Fruit fly (Drosophila melanogaster) whole organism, pupa: ENCODE measurements around the gene MBD-like.
A peak's percentile ranks its signal among the peaks of the same experiment; 100 is the strongest.

ENCODE experiments used
- CG10348 ChIP-seq: fragments of 200-800 bp; sonication (Bioruptor generic); IDR thresholded peaks from 2 replicates; pipeline ENCODE4 v1.3.6; 2022; ENCODE audit warnings: missing biosample characterization, missing genetic modification characterization
- CG12605 ChIP-seq: fragments of 200-800 bp; sonication (Bioruptor generic); IDR thresholded peaks from 2 replicates; pipeline ENCODE4 v1.3.6; 2022; ENCODE audit warnings: missing biosample characterization, missing genetic modification characterization
- CG13204 ChIP-seq: fragments of 200-800 bp; sonication (Bioruptor generic); optimal IDR thresholded peaks from 2 replicates; lab custom pipeline; 2018; ENCODE audit warnings: missing biosample characterization, mild to moderate bottlenecking, missing genetic modification characterization, moderate library complexity
- CG14655 ChIP-seq: fragments of 200-800 bp; sonication (Bioruptor generic); optimal IDR thresholded peaks from 3 replicates; lab custom pipeline; 2017; ENCODE audit warnings: mild to moderate bottlenecking, missing biosample characterization, missing genetic modification reagents, missing genetic modification characterization
- CG15710 ChIP-seq: fragments of 200-800 bp; sonication (Bioruptor generic); optimal IDR thresholded peaks from 2 replicates; lab custom pipeline; 2018; ENCODE audit warnings: missing biosample characterization, mild to moderate bottlenecking, missing genetic modification characterization, moderate library complexity
- CG17806 ChIP-seq: fragments of 200-800 bp; sonication (Bioruptor generic); optimal IDR thresholded peaks from 2 replicates; lab custom pipeline; 2018; ENCODE audit warnings: missing biosample characterization, mild to moderate bottlenecking, missing genetic modification characterization, moderate library complexity
- CG32121 ChIP-seq: fragments of 200-800 bp; sonication (Bioruptor generic); IDR thresholded peaks from 2 replicates; pipeline ENCODE4 v1.3.6; 2022; ENCODE audit warnings: missing biosample characterization, missing genetic modification characterization
- CG34367 ChIP-seq: fragments of 200-800 bp; sonication (Bioruptor generic); optimal IDR thresholded peaks from 2 replicates; lab custom pipeline; 2018; ENCODE audit warnings: missing biosample characterization, mild to moderate bottlenecking, missing genetic modification characterization
- CG4496 ChIP-seq: fragments of 200-800 bp; sonication (Bioruptor generic); IDR thresholded peaks from 3 replicates; pipeline ENCODE4 v1.3.6; 2022; ENCODE audit warnings: missing biosample characterization, missing genetic modification characterization
- CG8159 ChIP-seq: fragments of 200-800 bp; sonication (Bioruptor generic); optimal IDR thresholded peaks from 3 replicates; lab custom pipeline; 2018; ENCODE audit warnings: missing biosample characterization, mild to moderate bottlenecking, missing genetic modification characterization, moderate library complexity
- CG8301 ChIP-seq: fragments of 200-800 bp; sonication (Bioruptor generic); optimal IDR thresholded peaks from 2 replicates; lab custom pipeline; 2018; ENCODE audit warnings: missing biosample characterization, mild to moderate bottlenecking, missing genetic modification characterization
- CG9948 ChIP-seq: fragments of 200-800 bp; sonication (Bioruptor generic); optimal IDR thresholded peaks from 2 replicates; lab custom pipeline; 2018; ENCODE audit warnings: missing biosample characterization, mild to moderate bottlenecking, missing genetic modification characterization, moderate library complexity
- D1 ChIP-seq: fragments of 200-800 bp; sonication (Bioruptor generic); optimal IDR thresholded peaks from 2 replicates; lab custom pipeline; 2018; ENCODE audit warnings: missing biosample characterization, mild to moderate bottlenecking, missing genetic modification characterization, moderate library complexity
- EcR ChIP-seq: fragments of 200-800 bp; sonication (Bioruptor generic); optimal IDR thresholded peaks from 3 replicates; lab custom pipeline; 2019; ENCODE audit warnings: missing biosample characterization, missing genetic modification characterization, mild to moderate bottlenecking, moderate library complexity, missing genetic modification reagents
- Ets98B ChIP-seq: fragments of 200-800 bp; sonication (Bioruptor generic); IDR thresholded peaks from 2 replicates; pipeline ENCODE4 v1.3.6; 2022; ENCODE audit warnings: missing biosample characterization, missing genetic modification characterization
- Pif1A ChIP-seq: fragments of 200-800 bp; sonication (Bioruptor generic); optimal IDR thresholded peaks from 3 replicates; lab custom pipeline; 2016; ENCODE audit warnings: missing biosample characterization, missing genetic modification characterization
- Pif1B ChIP-seq: fragments of 200-800 bp; sonication (Bioruptor generic); optimal IDR thresholded peaks from 3 replicates; lab custom pipeline; 2016; ENCODE audit warnings: missing biosample characterization, missing genetic modification characterization
- Snoo ChIP-seq: fragments of 200-800 bp; sonication (Bioruptor generic); optimal IDR thresholded peaks from 3 replicates; lab custom pipeline; 2017; ENCODE audit warnings: missing biosample characterization, mild to moderate bottlenecking, missing genetic modification characterization, inconsistent platforms
- fd96Ca ChIP-seq: fragments of 200-800 bp; sonication (Bioruptor generic); IDR thresholded peaks from 3 replicates; pipeline ENCODE4 v1.3.6; 2022; ENCODE audit warnings: missing biosample characterization, missing genetic modification characterization
- gl ChIP-seq: fragments of 200-800 bp; sonication (Bioruptor generic); optimal IDR thresholded peaks from 2 replicates; lab custom pipeline; 2018; ENCODE audit warnings: missing biosample characterization, mild to moderate bottlenecking, missing genetic modification characterization
- rn ChIP-seq: fragments of 200-800 bp; sonication (Bioruptor generic); IDR thresholded peaks from 2 replicates; pipeline ENCODE4 v1.3.6; 2022; ENCODE audit warnings: missing biosample characterization, missing genetic modification characterization

Gene MBD-like

DNA sequence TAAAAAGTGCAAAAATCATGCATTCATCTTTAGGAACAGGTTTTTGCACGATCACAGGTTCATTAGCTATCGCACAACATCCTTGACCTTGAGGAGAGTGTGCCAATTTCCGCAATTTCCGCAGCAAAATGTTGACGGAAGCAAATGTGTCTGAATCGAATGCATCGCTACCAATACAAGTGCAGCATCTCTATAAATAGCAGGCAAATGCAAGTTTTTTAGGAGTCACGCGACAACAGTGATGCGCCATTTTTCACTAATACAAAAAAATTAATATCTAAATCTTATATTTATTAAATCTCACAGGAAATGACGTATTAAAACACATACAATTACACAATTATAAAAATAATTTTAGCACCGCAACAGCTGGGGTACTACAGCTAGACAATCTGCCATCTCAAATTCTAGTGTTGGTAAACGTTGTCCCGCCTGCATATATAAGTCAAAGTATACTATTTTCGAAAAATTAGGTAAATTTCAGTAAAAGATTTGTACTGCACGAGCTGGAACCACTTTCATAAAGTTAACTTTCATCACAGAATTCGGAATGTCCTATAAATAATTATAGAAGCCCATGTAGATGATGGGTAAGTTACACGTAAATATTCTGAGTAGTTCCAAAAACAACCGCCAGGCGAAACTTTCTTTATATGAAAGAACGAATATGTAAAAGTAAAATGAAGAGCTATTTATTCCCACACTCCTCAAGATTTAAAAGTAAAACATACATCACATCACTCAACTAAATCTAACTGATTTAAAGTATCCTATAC lies 14.4 kb downstream of the MBD-like start, which contains the start of gene CG9399:
CG9399 (minus strand) TSS at position 400 of the 776 bp plus-strand sequence.
- TF ChIP-seq rn (GFP tag; lab: Robert Waterston, UW) (peak; percentile 97), EcR (GFP tag; lab: Kevin White, UChicago) (peak; percentile 67), fd96Ca (GFP tag; lab: Robert Waterston, UW) (peak; percentile 98), Pif1B (GFP tag; lab: Kevin White, UChicago) (peak; percentile 96), CG9948 (peak; percentile 96), CG8301 (peak; percentile 99), CG12605 (GFP tag; lab: Robert Waterston, UW) (peak; percentile 97), CG8159 (tag; lab: Kevin White, UChicago) (peak; percentile 95), CG32121 (GFP tag; lab: Robert Waterston, UW) (peak; percentile 98), CG13204 (GFP tag; lab: Kevin White, UChicago) (peak; percentile 82), CG4496 (peak; percentile 99), CG15710 (tag; lab: Kevin White, UChicago) (peak; percentile 97), Ets98B (GFP tag; lab: Robert Waterston, UW) (peak; percentile 99), CG34367 (tag; lab: Kevin White, UChicago) (peak; percentile 95), CG17806 (tag; lab: Kevin White, UChicago) (peak; percentile 97), Pif1A (peak; percentile 96), D1 (tag; lab: Kevin White, UChicago) (peak; percentile 76), gl (peak; percentile 90), CG10348 (GFP tag; lab: Robert Waterston, UW) (peak; percentile 92), Snoo (tag; lab: Kevin White, UChicago) (peak; percentile 96), CG14655 (GFP tag; lab: Kevin White, UChicago) (peak; percentile 98)

DNA sequence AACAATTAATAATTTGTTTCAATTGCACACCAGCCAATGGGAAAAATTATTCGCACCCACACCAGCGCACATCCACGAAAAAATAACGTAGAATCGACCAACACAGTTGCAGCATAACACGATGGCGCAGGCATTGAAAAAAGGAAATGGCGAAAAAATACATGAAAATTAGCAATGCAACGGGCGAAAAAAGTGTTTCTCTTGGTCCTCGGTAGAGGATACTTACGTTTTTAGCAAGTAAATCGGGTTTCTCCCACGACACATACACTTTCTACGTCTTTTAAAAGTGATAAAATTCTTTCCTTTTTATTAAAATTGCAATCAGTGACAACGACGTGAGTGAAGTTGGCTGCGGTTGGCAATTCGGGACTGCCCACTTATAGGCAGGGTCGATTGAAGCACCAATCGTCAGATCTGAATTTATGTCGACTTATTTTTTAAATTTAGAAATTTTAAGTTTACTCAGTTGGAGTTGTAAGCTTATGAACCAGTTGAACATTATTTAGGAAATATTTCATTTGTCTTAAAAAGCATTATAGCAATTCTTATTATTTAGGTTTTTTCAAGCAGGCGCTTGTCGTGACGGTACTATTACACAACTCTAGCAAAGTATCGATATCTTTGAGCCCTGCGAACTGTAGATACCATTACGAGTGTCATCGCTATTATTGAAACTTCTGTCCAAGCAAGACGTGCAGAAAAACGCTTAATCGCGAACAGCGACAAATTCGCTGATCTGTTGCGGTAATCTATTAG lies 18.0 kb downstream of the MBD-like start, which contains the start of the genes Kap-alpha3 and Son:
Kap-alpha3 (minus strand) TSS at position 352 of the 756 bp plus-strand sequence.
Son (plus strand) TSS at position 661 of the 756 bp plus-strand sequence.
- TF ChIP-seq Ets98B (GFP tag; lab: Robert Waterston, UW), result peak; percentile 73
- TF ChIP-seq CG14655 (GFP tag; lab: Kevin White, UChicago), result no peak
- TF ChIP-seq fd96Ca (GFP tag; lab: Robert Waterston, UW), result peak; percentile 73; the same call in 2 of the 3 replicates
- peak; percentile 89 for TF ChIP-seq CG4496
- peak; percentile 79 for TF ChIP-seq CG15710 (tag; lab: Kevin White, UChicago)
- no peak for TF ChIP-seq EcR (GFP tag; lab: Kevin White, UChicago)
- peak; percentile 36 for TF ChIP-seq CG17806 (tag; lab: Kevin White, UChicago)
- no peak for TF ChIP-seq D1 (tag; lab: Kevin White, UChicago)
- peak; percentile 91 for TF ChIP-seq Snoo (tag; lab: Kevin White, UChicago)
- peak; percentile 79 for TF ChIP-seq CG32121 (GFP tag; lab: Robert Waterston, UW)
- peak; percentile 52 for TF ChIP-seq rn (GFP tag; lab: Robert Waterston, UW)
- peak; percentile 59 for TF ChIP-seq CG9948
- peak; percentile 77 for TF ChIP-seq CG8301
- no peak for TF ChIP-seq CG12605 (GFP tag; lab: Robert Waterston, UW)
- TF ChIP-seq Pif1B (GFP tag; lab: Kevin White, UChicago), result peak; percentile 75
- peak; percentile 72 for TF ChIP-seq CG8159 (tag; lab: Kevin White, UChicago)
- TF ChIP-seq CG10348 (GFP tag; lab: Robert Waterston, UW), result no peak
- TF ChIP-seq CG13204 (GFP tag; lab: Kevin White, UChicago), result no peak
- TF ChIP-seq Pif1A, result peak; percentile 83
- peak; percentile 57 for TF ChIP-seq gl
- TF ChIP-seq CG34367 (tag; lab: Kevin White, UChicago), result peak; percentile 74

DNA sequence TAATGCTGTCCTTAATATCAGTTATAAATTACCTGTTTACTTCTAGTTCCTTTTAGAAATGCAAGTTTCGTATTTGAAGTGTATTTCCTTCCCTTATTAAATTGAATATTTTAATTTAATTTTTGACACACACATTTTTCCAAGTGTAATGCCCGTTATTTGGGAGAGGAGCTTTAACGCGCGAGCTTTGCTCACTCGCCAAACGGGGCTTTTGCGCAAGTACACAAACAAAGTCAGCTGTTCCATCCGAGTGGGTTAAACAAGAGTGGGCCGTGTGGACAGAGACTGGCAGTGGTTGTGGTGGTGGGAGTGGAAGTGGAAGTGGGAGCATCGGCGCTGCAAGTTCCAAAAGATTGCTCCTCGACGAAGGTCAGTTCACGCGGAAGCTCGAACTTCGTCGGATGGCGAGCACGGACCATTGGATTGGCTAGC lies 21.5 kb downstream of the MBD-like start, which contains the start of gene CG8301:
CG8301 (plus strand) TSS at position 218 of the 432 bp plus-strand sequence.
- TF ChIP-seq CG8159 (tag; lab: Kevin White, UChicago) (peak; percentile 10), fd96Ca (GFP tag; lab: Robert Waterston, UW) (0 out of 3 replicates have a peak, but pooled peaks have one; percentile 26), Pif1B (GFP tag; lab: Kevin White, UChicago) (peak; percentile 26), Ets98B (GFP tag; lab: Robert Waterston, UW) (peak; percentile 63; the same call in 1 of the 2 replicates), CG15710 (tag; lab: Kevin White, UChicago) (no peak), CG17806 (tag; lab: Kevin White, UChicago) (peak; percentile 26), Pif1A (no peak), CG4496 (peak; percentile 24; the same call in 1 of the 3 replicates), EcR (GFP tag; lab: Kevin White, UChicago) (no peak), D1 (tag; lab: Kevin White, UChicago) (no peak), CG13204 (GFP tag; lab: Kevin White, UChicago) (no peak), CG10348 (GFP tag; lab: Robert Waterston, UW) (no peak), rn (GFP tag; lab: Robert Waterston, UW) (no peak), CG34367 (tag; lab: Kevin White, UChicago) (no peak), CG32121 (GFP tag; lab: Robert Waterston, UW) (peak; percentile 55; the same call in 1 of the 2 replicates), Snoo (tag; lab: Kevin White, UChicago) (peak; percentile 8), gl (no peak), CG9948 (no peak), CG14655 (GFP tag; lab: Kevin White, UChicago) (no peak), CG12605 (GFP tag; lab: Robert Waterston, UW) (peak; percentile 53; the same call in 1 of the 2 replicates), CG8301 (peak; percentile 75)

DNA sequence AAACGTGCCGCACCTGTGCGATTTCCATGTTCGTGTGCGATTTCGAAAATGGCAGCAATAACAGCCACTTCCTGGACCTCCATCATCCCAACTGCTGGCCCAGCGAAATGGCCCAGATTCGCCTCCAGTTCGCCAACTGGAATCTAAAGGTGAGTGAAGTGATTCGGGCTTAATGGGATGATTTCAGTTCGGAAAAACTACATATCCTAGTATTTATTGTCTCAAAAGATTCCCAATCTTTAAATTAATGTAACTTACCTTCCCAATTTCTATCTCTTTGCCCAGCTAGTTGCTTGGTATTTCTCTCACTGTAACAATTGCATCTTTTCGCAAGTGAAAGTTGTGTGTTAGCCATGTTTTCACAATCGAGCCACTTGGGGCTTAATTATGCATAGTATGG lies 22.4 kb downstream of the MBD-like start:
- no peak for TF ChIP-seq CG13204 (GFP tag; lab: Kevin White, UChicago)
- no peak for TF ChIP-seq gl
